Fruit fly (Drosophila melanogaster) whole organism, embryonic: ENCODE measurements around the gene CG31680.
A peak's percentile ranks its signal among the peaks of the same experiment; 100 is the strongest.

Experiments used
- BEAF-32 ChIP-seq: fragments of 200-800 bp; sonication (Bioruptor generic); optimal IDR thresholded peaks from 3 replicates; lab custom pipeline; 2017; ENCODE audit warnings: missing biosample characterization, missing genetic modification characterization, mild to moderate bottlenecking, moderate library complexity, missing genetic modification reagents
- Bgb ChIP-seq: fragments of 200-800 bp; sonication (Bioruptor generic); IDR thresholded peaks from 2 replicates; pipeline ENCODE4 v1.3.6; 2022; ENCODE audit warnings: missing biosample characterization, missing genetic modification characterization; ENCODE audit not compliant: partially characterized antibody
- CG11085 ChIP-seq: fragments of 200-800 bp; sonication (Bioruptor generic); IDR thresholded peaks from 2 replicates; pipeline ENCODE4 v1.3.6; 2022; ENCODE audit warnings: missing biosample characterization, missing genetic modification characterization
- CG11560 ChIP-seq: fragments of 200-800 bp; sonication (Bioruptor generic); IDR thresholded peaks from 3 replicates; pipeline ENCODE4 v1.3.6; 2022; ENCODE audit warnings: missing biosample characterization, missing genetic modification characterization
- CG12104 ChIP-seq: fragments of 200-800 bp; sonication (Bioruptor generic); optimal IDR thresholded peaks from 3 replicates; lab custom pipeline; 2016; ENCODE audit warnings: missing biosample characterization, missing genetic modification characterization
- CG14860 ChIP-seq: fragments of 200-800 bp; sonication (Bioruptor generic); IDR thresholded peaks from 3 replicates; pipeline ENCODE4 v1.3.6; 2022; ENCODE audit warnings: missing biosample characterization, missing genetic modification characterization; ENCODE audit not compliant: partially characterized antibody
- CG18619 ChIP-seq: fragments of 200-800 bp; sonication (Bioruptor generic); optimal IDR thresholded peaks from 3 replicates; lab custom pipeline; 2017; ENCODE audit warnings: missing biosample characterization, mild to moderate bottlenecking, missing genetic modification characterization
- CG3281 ChIP-seq: fragments of 200-800 bp; sonication (Bioruptor generic); optimal IDR thresholded peaks from 3 replicates; lab custom pipeline; 2017; ENCODE audit warnings: missing biosample characterization, mild to moderate bottlenecking, missing genetic modification characterization
- CG5180 ChIP-seq: fragments of 200-800 bp; sonication (Bioruptor generic); optimal IDR thresholded peaks from 3 replicates; lab custom pipeline; 2017; ENCODE audit warnings: missing biosample characterization, missing genetic modification characterization, mild to moderate bottlenecking, moderate library complexity, missing genetic modification reagents
- CG7963 ChIP-seq: fragments of 200-800 bp; sonication (Bioruptor generic); IDR thresholded peaks from 3 replicates; pipeline ENCODE4 v1.3.6; 2022; ENCODE audit warnings: missing biosample characterization, missing genetic modification characterization; ENCODE audit not compliant: partially characterized antibody
- CG7987 ChIP-seq: fragments of 200-800 bp; sonication (Bioruptor generic); optimal IDR thresholded peaks from 2 replicates; lab custom pipeline; 2018; ENCODE audit warnings: missing biosample characterization, mild to moderate bottlenecking, missing genetic modification characterization, moderate library complexity
- CG8765 ChIP-seq: fragments of 200-800 bp; sonication (Bioruptor generic); IDR thresholded peaks from 2 replicates; pipeline ENCODE4 v1.3.6; 2022; ENCODE audit warnings: missing biosample characterization, missing genetic modification characterization
- CG8924 ChIP-seq: fragments of 200-800 bp; optimal IDR thresholded peaks from 3 replicates; lab custom pipeline; 2019; ENCODE audit warnings: missing biosample characterization, mild to moderate bottlenecking, missing genetic modification characterization, moderate library complexity
- CG9437 ChIP-seq: fragments of 200-800 bp; sonication (Bioruptor generic); optimal IDR thresholded peaks from 2 replicates; lab custom pipeline; 2018; ENCODE audit warnings: missing biosample characterization, mild to moderate bottlenecking, missing genetic modification characterization
- CG9797 ChIP-seq: fragments of 200-800 bp; sonication (Bioruptor generic); optimal IDR thresholded peaks from 3 replicates; lab custom pipeline; 2018; ENCODE audit warnings: missing biosample characterization, mild to moderate bottlenecking, missing genetic modification characterization
- Camta ChIP-seq: fragments of 200-800 bp; sonication (Bioruptor generic); optimal IDR thresholded peaks from 2 replicates; lab custom pipeline; 2016; ENCODE audit warnings: missing biosample characterization, missing genetic modification characterization
- CoRest ChIP-seq: fragments of 200-800 bp; sonication (Bioruptor generic); optimal IDR thresholded peaks from 3 replicates; lab custom pipeline; 2018; ENCODE audit warnings: missing biosample characterization, mild to moderate bottlenecking, missing genetic modification characterization, moderate library complexity
- Dll ChIP-seq: fragments of 200-800 bp; sonication (Bioruptor generic); IDR thresholded peaks from 4 replicates; pipeline ENCODE4 v1.3.6; 2022; ENCODE audit warnings: missing biosample characterization, missing genetic modification characterization; ENCODE audit not compliant: partially characterized antibody
- Doc3 ChIP-seq: fragments of 200-800 bp; sonication (Bioruptor generic); IDR thresholded peaks from 3 replicates; pipeline ENCODE4 v1.3.6; 2022; ENCODE audit warnings: missing biosample characterization, missing genetic modification characterization; ENCODE audit not compliant: partially characterized antibody
- Dp ChIP-seq: fragments of 200-800 bp; sonication (Bioruptor generic); optimal IDR thresholded peaks from 2 replicates; lab custom pipeline; 2018; ENCODE audit warnings: missing biosample characterization, mild to moderate bottlenecking, missing genetic modification characterization, moderate library complexity
- E2f2 ChIP-seq: fragments of 200-800 bp; sonication (Bioruptor generic); IDR thresholded peaks from 2 replicates; pipeline ENCODE4 v1.3.6; 2022; ENCODE audit warnings: missing biosample characterization, missing genetic modification characterization
- H15 ChIP-seq: fragments of 200-800 bp; sonication (Bioruptor generic); IDR thresholded peaks from 3 replicates; pipeline ENCODE4 v1.3.6; 2022; ENCODE audit warnings: missing biosample characterization, missing genetic modification characterization
- Hmr ChIP-seq: fragments of 200-800 bp; sonication (Bioruptor generic); optimal IDR thresholded peaks from 3 replicates; lab custom pipeline; 2017; ENCODE audit warnings: mild to moderate bottlenecking, missing biosample characterization, missing genetic modification reagents, missing genetic modification characterization
- MBD-R2 ChIP-seq: fragments of 200-800 bp; sonication (Bioruptor generic); IDR thresholded peaks from 2 replicates; pipeline ENCODE4 v1.3.6; 2022; ENCODE audit warnings: missing biosample characterization, missing genetic modification characterization
- MESR4 ChIP-seq: fragments of 200-800 bp; sonication (Bioruptor generic); optimal IDR thresholded peaks from 2 replicates; lab custom pipeline; 2018; ENCODE audit warnings: missing biosample characterization, mild to moderate bottlenecking, missing genetic modification characterization, moderate library complexity
- Rfx ChIP-seq: fragments of 200-800 bp; sonication (Bioruptor generic); IDR thresholded peaks from 2 replicates; pipeline ENCODE4 v1.3.6; 2022; ENCODE audit warnings: missing biosample characterization, missing genetic modification characterization
- Scr ChIP-seq: fragments of 200-800 bp; sonication (Bioruptor generic); IDR thresholded peaks from 2 replicates; pipeline ENCODE4 v1.3.6; 2022; ENCODE audit warnings: missing biosample characterization, missing genetic modification characterization; ENCODE audit not compliant: partially characterized antibody
- Side ChIP-seq: fragments of 200-800 bp; sonication (Bioruptor generic); optimal IDR thresholded peaks from 2 replicates; lab custom pipeline; 2016; ENCODE audit warnings: missing biosample characterization, missing genetic modification characterization
- Ssrp ChIP-seq: fragments of 200-800 bp; sonication (Bioruptor generic); optimal IDR thresholded peaks from 2 replicates; lab custom pipeline; 2018; ENCODE audit warnings: missing biosample characterization, mild to moderate bottlenecking, missing genetic modification characterization, moderate library complexity
- Xbp1 ChIP-seq: fragments of 200-800 bp; sonication (Bioruptor generic); optimal IDR thresholded peaks from 3 replicates; lab custom pipeline; 2016; ENCODE audit warnings: missing biosample characterization, mild to moderate bottlenecking, missing genetic modification characterization
- ab ChIP-seq: fragments of 200-800 bp; sonication (Bioruptor generic); optimal IDR thresholded peaks from 2 replicates; lab custom pipeline; 2016; ENCODE audit warnings: missing biosample characterization, missing genetic modification characterization
- amos ChIP-seq: fragments of 200-800 bp; sonication (Bioruptor generic); IDR thresholded peaks from 2 replicates; pipeline ENCODE4 v1.3.6; 2022; ENCODE audit warnings: missing biosample characterization, missing genetic modification characterization; ENCODE audit not compliant: partially characterized antibody
- bbx ChIP-seq: fragments of 200-800 bp; sonication (Bioruptor generic); IDR thresholded peaks from 2 replicates; pipeline ENCODE4 v1.3.6; 2022; ENCODE audit warnings: missing biosample characterization, missing genetic modification characterization; ENCODE audit not compliant: partially characterized antibody
- bsh ChIP-seq, 2 experiments: fragments of 200-800 bp; sonication (Bioruptor generic); optimal IDR thresholded peaks; 2 replicates each; lab custom pipeline; 2017 to 2018; ENCODE audit warnings: mild to moderate bottlenecking in 2 of 2, missing biosample characterization in 2 of 2, missing genetic modification characterization in 2 of 2, moderate library complexity in 1 of 2
- esg ChIP-seq: fragments of 200-800 bp; sonication (Bioruptor generic); conservative IDR thresholded peaks from 2 replicates; pipeline ENCODE4 v1.3.6; 2022; ENCODE audit warnings: missing biosample characterization, missing genetic modification characterization
- eve ChIP-seq, 2 experiments: fragments of >200 bp; optimal IDR thresholded peaks; 2 replicates each; lab custom pipeline; 2017; ENCODE audit warnings: missing biosample characterization in 2 of 2, missing genetic modification characterization in 2 of 2
- hbn ChIP-seq: fragments of 200-800 bp; sonication (Bioruptor generic); IDR thresholded peaks from 2 replicates; pipeline ENCODE4 v1.3.6; 2022; ENCODE audit warnings: missing biosample characterization, missing genetic modification characterization; ENCODE audit not compliant: partially characterized antibody
- inv ChIP-seq: fragments of 200-800 bp; sonication (Bioruptor generic); IDR thresholded peaks from 2 replicates; pipeline ENCODE4 v1.3.6; 2022; ENCODE audit warnings: missing biosample characterization, missing genetic modification characterization; ENCODE audit not compliant: partially characterized antibody
- mam ChIP-seq: fragments of 200-800 bp; sonication (Bioruptor generic); optimal IDR thresholded peaks from 3 replicates; lab custom pipeline; 2016; ENCODE audit warnings: missing biosample characterization, missing genetic modification characterization
- nmo ChIP-seq: fragments of 200-800 bp; sonication (Bioruptor generic); optimal IDR thresholded peaks from 2 replicates; lab custom pipeline; 2018; ENCODE audit warnings: missing biosample characterization, mild to moderate bottlenecking, missing genetic modification characterization, moderate library complexity
- oc ChIP-seq: fragments of 200-800 bp; sonication (Bioruptor generic); optimal IDR thresholded peaks from 2 replicates; lab custom pipeline; 2018; ENCODE audit warnings: missing biosample characterization, mild to moderate bottlenecking, missing genetic modification characterization, moderate library complexity
- odd ChIP-seq: fragments of 200-800 bp; sonication (Bioruptor generic); optimal IDR thresholded peaks from 2 replicates; lab custom pipeline; 2017; ENCODE audit warnings: missing biosample characterization, mild to moderate bottlenecking, missing genetic modification characterization
- seq ChIP-seq: fragments of 200-800 bp; sonication (Bioruptor generic); IDR thresholded peaks from 2 replicates; pipeline ENCODE4 v1.3.6; 2022; ENCODE audit warnings: missing biosample characterization, missing genetic modification characterization
- toy ChIP-seq: fragments of 200-800 bp; sonication (Bioruptor generic); IDR thresholded peaks from 2 replicates; pipeline ENCODE4 v1.3.6; 2022; ENCODE audit warnings: missing biosample characterization, missing genetic modification characterization
- unc-4 ChIP-seq: fragments of 200-800 bp; sonication (Bioruptor generic); IDR thresholded peaks from 2 replicates; pipeline ENCODE4 v1.3.6; 2022; ENCODE audit warnings: missing biosample characterization, missing genetic modification characterization; ENCODE audit not compliant: partially characterized antibody

CG31680 gene

dm6 chr2L:20681648-20682098, 41.8 kb downstream of the CG31680 start, which contains the start of gene Cen (continued):
- peak; percentile 15; the same call in 1 of the 2 replicates for TF ChIP-seq CG8765 (GFP tag; lab: Robert Waterston, UW)
- TF ChIP-seq eve (GFP tag; optimal IDR thresholded peaks at IDR 0.05; lab: Kevin White, UChicago): no peak
- TF ChIP-seq seq (GFP tag; lab: Robert Waterston, UW): peak; percentile 12; the same call in 1 of the 2 replicates
- TF ChIP-seq CG12104 (GFP tag; lab: Kevin White, UChicago): peak; percentile 30
- peak; percentile 5 for TF ChIP-seq mam (GFP tag; lab: Kevin White, UChicago)
- TF ChIP-seq odd (GFP tag; lab: Kevin White, UChicago): no peak
- TF ChIP-seq Xbp1: peak; percentile 39
- peak; percentile 48 for TF ChIP-seq Camta (GFP tag; lab: Kevin White, UChicago)
- 0 out of 2 replicates have a peak, but pooled peaks have one; percentile 15 for TF ChIP-seq esg (GFP tag; lab: Robert Waterston, UW)
- no peak for TF ChIP-seq E2f2
- no peak for TF ChIP-seq CG5180
- TF ChIP-seq CG9437 (GFP tag; lab: Kevin White, UChicago): peak; percentile 36

- peak; percentile 37; the same call in 1 of the 2 replicates for TF ChIP-seq amos (GFP tag; lab: Robert Waterston, UW)
- peak; percentile 18 for TF ChIP-seq MESR4 (GFP tag; lab: Kevin White, UChicago)
- TF ChIP-seq CG8924: no peak
- peak; percentile 54 for TF ChIP-seq BEAF-32 (GFP tag; lab: Kevin White, UChicago)
- TF ChIP-seq toy (GFP tag; lab: Robert Waterston, UW): no peak
- no peak for TF ChIP-seq CG11560 (tag; lab: Robert Waterston, UW)
- 0 out of 3 replicates have a peak, but pooled peaks have one; percentile 20 for TF ChIP-seq CG7963 (GFP tag; lab: Robert Waterston, UW)
- peak; percentile 44 for TF ChIP-seq Dp (GFP tag; lab: Kevin White, UChicago)
- TF ChIP-seq nmo (GFP tag; lab: Kevin White, UChicago): no peak
- TF ChIP-seq CG7987 (GFP tag; lab: Kevin White, UChicago): no peak
- peak; percentile 44 for TF ChIP-seq unc-4
- no peak for TF ChIP-seq bsh (GFP tag; optimal IDR thresholded peaks at IDR 0.05; lab: Kevin White, UChicago)
- peak; percentile 60 for TF ChIP-seq Scr (GFP tag; lab: Robert Waterston, UW)
- TF ChIP-seq CG18619: no peak
- TF ChIP-seq Bgb (GFP tag; lab: Robert Waterston, UW): 0 out of 2 replicates have a peak, but pooled peaks have one; percentile 42
- TF ChIP-seq Ssrp (tag; lab: Kevin White, UChicago): no peak
- TF ChIP-seq CG12104 (GFP tag; lab: Kevin White, UChicago): peak; percentile 1
- TF ChIP-seq oc (tag; lab: Kevin White, UChicago): no peak
- peak; percentile 21; the same call in 1 of the 2 replicates for TF ChIP-seq bbx
- TF ChIP-seq esg (GFP tag; lab: Robert Waterston, UW): 0 out of 2 replicates have a peak, but pooled peaks have one; percentile 2
- peak; percentile 61; the same call in 2 of the 4 replicates for TF ChIP-seq Dll (GFP tag; lab: Robert Waterston, UW)
- peak; percentile 65 for TF ChIP-seq E2f2
- TF ChIP-seq H15 (GFP tag; lab: Robert Waterston, UW): no peak
- TF ChIP-seq Side (GFP tag; lab: Kevin White, UChicago): no peak
- TF ChIP-seq CG9797 (GFP tag; lab: Kevin White, UChicago): peak; percentile 43
- no peak for TF ChIP-seq CG9437 (GFP tag; lab: Kevin White, UChicago)
- 0 out of 2 replicates have a peak, but pooled peaks have one; percentile 19 for TF ChIP-seq hbn (GFP tag; lab: Robert Waterston, UW)
- peak; percentile 33 for TF ChIP-seq CoRest
- no peak for TF ChIP-seq Rfx (GFP tag; lab: Robert Waterston, UW)
- TF ChIP-seq CG3281 (GFP tag; lab: Kevin White, UChicago): no peak
- no peak for TF ChIP-seq CG14860
- peak; percentile 52 for TF ChIP-seq MBD-R2 (GFP tag; lab: Robert Waterston, UW)
- TF ChIP-seq Doc3 (GFP tag; lab: Robert Waterston, UW): 0 out of 3 replicates have a peak, but pooled peaks have one; percentile 10
- TF ChIP-seq ab (GFP tag; lab: Kevin White, UChicago): no peak
- no peak for TF ChIP-seq inv
- no peak for TF ChIP-seq Hmr (GFP tag; lab: Kevin White, UChicago)
- TF ChIP-seq CG11085 (GFP tag; lab: Robert Waterston, UW): no peak
Observed at dm6 chr2L:20682136-20682733, 42.3 kb downstream of the CG31680 start, which contains the start of gene CG2617. Gene CG2617, plus strand, starts transcription at chr2L:20682368.
